Fruit fly (Drosophila melanogaster) whole organism, embryonic: ENCODE data around the gene loaf.

ENCODE experiments used
- CG10209 ChIP-seq: fragments of 200-800 bp; sonication (Bioruptor generic); optimal IDR thresholded peaks from 3 replicates; lab custom pipeline; 2017; ENCODE audit warnings: missing biosample characterization, mild to moderate bottlenecking, missing genetic modification characterization, missing genetic modification reagents
- CG10431 ChIP-seq: fragments of 200-800 bp; sonication (Bioruptor generic); optimal IDR thresholded peaks from 3 replicates; lab custom pipeline; 2018; ENCODE audit warnings: missing biosample characterization, mild to moderate bottlenecking, missing genetic modification characterization
- CG13624 ChIP-seq: fragments of 200-800 bp; sonication (Bioruptor generic); optimal IDR thresholded peaks from 2 replicates; lab custom pipeline; 2016; ENCODE audit warnings: missing biosample characterization, missing genetic modification characterization
- CG16813 ChIP-seq: fragments of 200-800 bp; sonication (Bioruptor generic); IDR thresholded peaks from 3 replicates; pipeline ENCODE4 v1.3.6; 2022; ENCODE audit warnings: missing biosample characterization, missing genetic modification characterization; ENCODE audit not compliant: partially characterized antibody
- CG18011 ChIP-seq: fragments of 200-800 bp; sonication (Bioruptor generic); optimal IDR thresholded peaks from 2 replicates; lab custom pipeline; 2017; ENCODE audit warnings: missing biosample characterization, missing genetic modification characterization, mild to moderate bottlenecking, moderate library complexity, missing genotype
- CG18262 ChIP-seq: fragments of 200-800 bp; optimal IDR thresholded peaks from 3 replicates; lab custom pipeline; 2019; ENCODE audit warnings: missing biosample characterization, mild to moderate bottlenecking, missing genetic modification characterization, moderate library complexity
- CG18599 ChIP-seq: fragments of 200-800 bp; sonication (Bioruptor generic); optimal IDR thresholded peaks from 3 replicates; lab custom pipeline; 2017; ENCODE audit warnings: missing biosample characterization, missing genetic modification characterization, mild to moderate bottlenecking, moderate library complexity, missing genetic modification reagents
- CG2678 ChIP-seq: fragments of 200-800 bp; sonication (Bioruptor generic); optimal IDR thresholded peaks from 3 replicates; lab custom pipeline; 2019; ENCODE audit warnings: missing biosample characterization, mild to moderate bottlenecking, missing genetic modification characterization, moderate library complexity
- CG30403 ChIP-seq: fragments of 200-800 bp; sonication (Bioruptor generic); optimal IDR thresholded peaks from 3 replicates; lab custom pipeline; 2016; ENCODE audit warnings: missing biosample characterization, missing genetic modification characterization
- CG3163 ChIP-seq: fragments of 200-800 bp; sonication (Bioruptor generic); optimal IDR thresholded peaks from 3 replicates; lab custom pipeline; 2016; ENCODE audit warnings: missing biosample characterization, missing genetic modification characterization
- CG33557 ChIP-seq: fragments of 200-800 bp; sonication (Bioruptor generic); optimal IDR thresholded peaks from 2 replicates; lab custom pipeline; 2019; ENCODE audit warnings: missing biosample characterization, mild to moderate bottlenecking, missing genetic modification characterization, moderate library complexity
- CG34376 ChIP-seq: fragments of 200-800 bp; sonication (Bioruptor generic); optimal IDR thresholded peaks from 2 replicates; lab custom pipeline; 2018; ENCODE audit warnings: missing biosample characterization, mild to moderate bottlenecking, missing genetic modification characterization
- CG4730 ChIP-seq: fragments of 200-800 bp; sonication (Bioruptor generic); IDR thresholded peaks from 2 replicates; pipeline ENCODE4 v1.3.6; 2022; ENCODE audit warnings: missing biosample characterization, missing genetic modification characterization
- CG8765 ChIP-seq: fragments of 200-800 bp; sonication (Bioruptor generic); IDR thresholded peaks from 2 replicates; pipeline ENCODE4 v1.3.6; 2022; ENCODE audit warnings: missing biosample characterization, missing genetic modification characterization
- CG8924 ChIP-seq: fragments of 200-800 bp; optimal IDR thresholded peaks from 3 replicates; lab custom pipeline; 2019; ENCODE audit warnings: missing biosample characterization, mild to moderate bottlenecking, missing genetic modification characterization, moderate library complexity
- CG9876 ChIP-seq: fragments of 200-800 bp; sonication (Bioruptor generic); optimal IDR thresholded peaks from 2 replicates; lab custom pipeline; 2016; ENCODE audit warnings: missing biosample characterization, missing genetic modification characterization
- Dad ChIP-seq: fragments of 200-800 bp; sonication (Bioruptor generic); optimal IDR thresholded peaks from 3 replicates; lab custom pipeline; 2016; ENCODE audit warnings: missing biosample characterization, missing genetic modification characterization
- Doc2 ChIP-seq: fragments of 200-800 bp; sonication (Bioruptor generic); IDR thresholded peaks from 2 replicates; pipeline ENCODE4 v1.3.6; 2022; ENCODE audit warnings: missing biosample characterization, missing genetic modification characterization
- E2f2 ChIP-seq: fragments of 200-800 bp; sonication (Bioruptor generic); IDR thresholded peaks from 2 replicates; pipeline ENCODE4 v1.3.6; 2022; ENCODE audit warnings: missing biosample characterization, missing genetic modification characterization
- ERR ChIP-seq: fragments of 200-800 bp; sonication (Bioruptor generic); optimal IDR thresholded peaks from 2 replicates; lab custom pipeline; 2016; ENCODE audit warnings: missing biosample characterization, missing genetic modification characterization
- Hmx ChIP-seq: fragments of 200-800 bp; sonication (Bioruptor generic); optimal IDR thresholded peaks from 2 replicates; lab custom pipeline; 2016; ENCODE audit warnings: missing biosample characterization, missing genetic modification characterization
- Hr39 ChIP-seq: fragments of >200 bp; optimal IDR thresholded peaks from 2 replicates; lab custom pipeline; 2017
- Med ChIP-seq: fragments of 200-800 bp; sonication (Bioruptor generic); peaks from one replicate; lab custom pipeline; 2016; ENCODE audit warnings: missing biosample characterization, missing genetic modification characterization, mild to moderate bottlenecking, inconsistent platforms, moderate library complexity
- Optix ChIP-seq: fragments of 200-800 bp; sonication (Bioruptor generic); IDR thresholded peaks from 3 replicates; pipeline ENCODE4 v1.3.6; 2022; ENCODE audit warnings: missing biosample characterization, missing genetic modification characterization
- Side ChIP-seq: fragments of 200-800 bp; sonication (Bioruptor generic); optimal IDR thresholded peaks from 2 replicates; lab custom pipeline; 2016; ENCODE audit warnings: missing biosample characterization, missing genetic modification characterization
- Stat92E ChIP-seq, 3 experiments: fragments of >200 bp in 2 of 3; fragments of 200-800 bp in 1 of 3; sonication (Bioruptor generic) in 1 of 3; optimal IDR thresholded peaks; 2 replicates each; lab custom pipeline; 2017 to 2019; ENCODE audit warnings: missing biosample characterization in 3 of 3, missing genetic modification characterization in 3 of 3, mild to moderate bottlenecking in 1 of 3, moderate library complexity in 1 of 3
- Tbp ChIP-seq: fragments of >200 bp; optimal IDR thresholded peaks from 2 replicates; lab custom pipeline; 2018; ENCODE audit warnings: missing biosample characterization, missing genetic modification characterization
- Xbp1 ChIP-seq: fragments of 200-800 bp; sonication (Bioruptor generic); optimal IDR thresholded peaks from 3 replicates; lab custom pipeline; 2016; ENCODE audit warnings: missing biosample characterization, mild to moderate bottlenecking, missing genetic modification characterization
- ash1 ChIP-seq: fragments of 200-800 bp; sonication (Bioruptor generic); optimal IDR thresholded peaks from 2 replicates; lab custom pipeline; 2018; ENCODE audit warnings: missing biosample characterization, mild to moderate bottlenecking, missing genetic modification characterization
- bigmax ChIP-seq: fragments of 200-800 bp; sonication (Bioruptor generic); optimal IDR thresholded peaks from 2 replicates; lab custom pipeline; 2018; ENCODE audit warnings: missing biosample characterization, mild to moderate bottlenecking, missing genetic modification characterization
- caup ChIP-seq: fragments of 200-800 bp; sonication (Bioruptor generic); optimal IDR thresholded peaks from 3 replicates; lab custom pipeline; 2017; ENCODE audit warnings: missing biosample characterization, mild to moderate bottlenecking, missing genetic modification characterization, moderate library complexity; ENCODE audit not compliant: severe bottlenecking
- ci ChIP-seq: fragments of 200-800 bp; sonication (Bioruptor generic); IDR thresholded peaks from 3 replicates; pipeline ENCODE4 v1.3.6; 2022; ENCODE audit warnings: missing biosample characterization, missing genetic modification characterization
- disco-r ChIP-seq: fragments of 200-800 bp; sonication (Bioruptor generic); optimal IDR thresholded peaks from 2 replicates; lab custom pipeline; 2016; ENCODE audit warnings: missing biosample characterization, missing genetic modification characterization
- dmrt99B ChIP-seq: fragments of 200-800 bp; sonication (Bioruptor generic); optimal IDR thresholded peaks from 2 replicates; lab custom pipeline; 2018; ENCODE audit warnings: missing biosample characterization, mild to moderate bottlenecking, missing genetic modification characterization, moderate library complexity
- exex ChIP-seq: fragments of 200-800 bp; sonication (Bioruptor generic); optimal IDR thresholded peaks from 4 replicates; lab custom pipeline; 2018; ENCODE audit warnings: missing biosample characterization, mild to moderate bottlenecking, missing genetic modification characterization, moderate library complexity
- fd64A ChIP-seq: fragments of 200-800 bp; sonication (Bioruptor generic); optimal IDR thresholded peaks from 3 replicates; lab custom pipeline; 2018; ENCODE audit warnings: missing biosample characterization, mild to moderate bottlenecking, missing genetic modification characterization
- grau ChIP-seq: fragments of 200-800 bp; optimal IDR thresholded peaks from 3 replicates; lab custom pipeline; 2019; ENCODE audit warnings: missing biosample characterization, mild to moderate bottlenecking, missing genetic modification characterization, moderate library complexity
- hb ChIP-seq: fragments of 200-800 bp; sonication (Bioruptor generic); IDR thresholded peaks from 3 replicates; pipeline ENCODE4 v1.3.6; 2022; ENCODE audit warnings: missing biosample characterization, missing genetic modification characterization; ENCODE audit not compliant: partially characterized antibody
- klu ChIP-seq: fragments of 200-800 bp; sonication (Bioruptor generic); IDR thresholded peaks from 2 replicates; pipeline ENCODE4 v1.3.6; 2022; ENCODE audit warnings: missing biosample characterization, missing genetic modification characterization
- lab ChIP-seq: fragments of 200-800 bp; sonication (Bioruptor generic); optimal IDR thresholded peaks from 3 replicates; lab custom pipeline; 2017; ENCODE audit warnings: missing biosample characterization, missing genetic modification characterization, mild to moderate bottlenecking, moderate library complexity, missing genetic modification reagents
- nmo ChIP-seq: fragments of 200-800 bp; sonication (Bioruptor generic); optimal IDR thresholded peaks from 2 replicates; lab custom pipeline; 2018; ENCODE audit warnings: missing biosample characterization, mild to moderate bottlenecking, missing genetic modification characterization, moderate library complexity
- oc ChIP-seq: fragments of 200-800 bp; sonication (Bioruptor generic); optimal IDR thresholded peaks from 2 replicates; lab custom pipeline; 2018; ENCODE audit warnings: missing biosample characterization, mild to moderate bottlenecking, missing genetic modification characterization, moderate library complexity
- otp ChIP-seq: fragments of 200-800 bp; sonication (Bioruptor generic); IDR thresholded peaks from 3 replicates; pipeline ENCODE4, ENCODE4 v1.3.6; 2022; ENCODE audit warnings: missing biosample characterization, missing genetic modification characterization
- pb ChIP-seq: fragments of 200-800 bp; sonication (Bioruptor generic); optimal IDR thresholded peaks from 3 replicates; lab custom pipeline; 2016; ENCODE audit warnings: missing biosample characterization, missing genetic modification characterization
- peb ChIP-seq: fragments of 200-800 bp; sonication (Bioruptor generic); IDR thresholded peaks from 2 replicates; pipeline ENCODE4 v1.3.6; 2022; ENCODE audit warnings: missing biosample characterization, missing genetic modification characterization
- pita ChIP-seq: fragments of 200-800 bp; sonication (Bioruptor generic); optimal IDR thresholded peaks from 2 replicates; lab custom pipeline; 2017; ENCODE audit warnings: missing biosample characterization, mild to moderate bottlenecking, missing genetic modification characterization
- salm ChIP-seq: fragments of 200-800 bp; sonication (Bioruptor generic); optimal IDR thresholded peaks from 2 replicates; lab custom pipeline; 2018; ENCODE audit warnings: missing biosample characterization, mild to moderate bottlenecking, missing genetic modification characterization
- scrt ChIP-seq: fragments of 200-800 bp; sonication (Bioruptor generic); optimal IDR thresholded peaks from 2 replicates; lab custom pipeline; 2018; ENCODE audit warnings: missing biosample characterization, mild to moderate bottlenecking, missing genetic modification characterization, moderate library complexity
- sob ChIP-seq: fragments of 200-800 bp; sonication (Bioruptor generic); IDR thresholded peaks from 2 replicates; pipeline ENCODE4 v1.3.6; 2022; ENCODE audit warnings: missing biosample characterization, missing genetic modification characterization
- tio ChIP-seq: fragments of 200-800 bp; sonication (Bioruptor generic); optimal IDR thresholded peaks from 2 replicates; lab custom pipeline; 2017; ENCODE audit warnings: missing biosample characterization, missing genetic modification characterization, inconsistent platforms
- vnd ChIP-seq: fragments of 200-800 bp; sonication (Bioruptor generic); IDR thresholded peaks from 3 replicates; pipeline ENCODE4 v1.3.6; 2022; ENCODE audit warnings: missing biosample characterization, missing genetic modification characterization; ENCODE audit not compliant: partially characterized antibody

The loaf gene

dm6 chr3L:11721498-11721946 is 44.5 kb downstream of the loaf start (continued):
- no peak for TF ChIP-seq ERR (GFP tag; lab: Kevin White, UChicago)
- no peak for TF ChIP-seq CG2678 (tag; lab: Kevin White, UChicago)
- TF ChIP-seq CG30403 (GFP tag; lab: Kevin White, UChicago): peak; percentile 12
- TF ChIP-seq CG10209 (GFP tag; lab: Kevin White, UChicago): peak; percentile 5
- peak; percentile 48 for TF ChIP-seq CG4730 (GFP tag; lab: Robert Waterston, UW)
- peak; percentile 42 for TF ChIP-seq CG18599 (GFP tag; lab: Kevin White, UChicago)
- TF ChIP-seq lab (GFP tag; lab: Kevin White, UChicago): peak; percentile 55
- TF ChIP-seq CG34376 (GFP tag; lab: Kevin White, UChicago): no peak
- no peak for TF ChIP-seq Dad (GFP tag; lab: Kevin White, UChicago)
- no peak for TF ChIP-seq CG3163 (GFP tag; lab: Kevin White, UChicago)
- TF ChIP-seq fd64A (GFP tag; lab: Kevin White, UChicago): no peak
- TF ChIP-seq CG18011: no peak
- TF ChIP-seq exex (tag; lab: Kevin White, UChicago): peak; percentile 33
- no peak for TF ChIP-seq caup (GFP tag; lab: Kevin White, UChicago)
- TF ChIP-seq E2f2: no peak
- TF ChIP-seq CG13624 (GFP tag; lab: Kevin White, UChicago): no peak
- TF ChIP-seq Optix (GFP tag; lab: Robert Waterston, UW): no peak
- no peak for TF ChIP-seq salm (tag; lab: Kevin White, UChicago)
- no peak for TF ChIP-seq ci (GFP tag; lab: Robert Waterston, UW)
- no peak for TF ChIP-seq Xbp1
- TF ChIP-seq hb (GFP tag; lab: Robert Waterston, UW): no peak
- TF ChIP-seq dmrt99B: no peak
- TF ChIP-seq CG8765 (GFP tag; lab: Robert Waterston, UW): no peak
- TF ChIP-seq pb (GFP tag; lab: Kevin White, UChicago): no peak
- TF ChIP-seq pita: no peak
- TF ChIP-seq disco-r (GFP tag; lab: Kevin White, UChicago): no peak
- TF ChIP-seq bigmax (GFP tag; lab: Kevin White, UChicago): no peak
- no peak for TF ChIP-seq Side
- TF ChIP-seq grau (tag; lab: Kevin White, UChicago): peak; percentile 89
- no peak for TF ChIP-seq nmo (GFP tag; lab: Kevin White, UChicago)
- TF ChIP-seq CG8924: no peak
- no peak for TF ChIP-seq Stat92E (GFP tag; optimal IDR thresholded peaks at IDR 0.05; lab: Kevin White, UChicago)
- TF ChIP-seq Hmx (GFP tag; lab: Kevin White, UChicago): no peak
- no peak for TF ChIP-seq tio (GFP tag; lab: Kevin White, UChicago)
- TF ChIP-seq CG10431 (GFP tag; lab: Kevin White, UChicago): no peak
- no peak for TF ChIP-seq vnd (GFP tag; lab: Robert Waterston, UW)
- no peak for TF ChIP-seq peb (GFP tag; lab: Robert Waterston, UW)
- TF ChIP-seq CG9876 (GFP tag; lab: Kevin White, UChicago): no peak
- TF ChIP-seq ash1 (GFP tag; lab: Kevin White, UChicago): no peak
- no peak for TF ChIP-seq Hr39 (lab: Kevin White, UChicago)
- no peak for TF ChIP-seq scrt (GFP tag; lab: Kevin White, UChicago)
- no peak for TF ChIP-seq klu (GFP tag; lab: Robert Waterston, UW)
- no peak for TF ChIP-seq CG18262
- TF ChIP-seq CG33557 (GFP tag; lab: Kevin White, UChicago): no peak
- 0 out of 2 replicates have a peak, but pooled peaks have one; percentile 6 for TF ChIP-seq sob (GFP tag; lab: Robert Waterston, UW)
- TF ChIP-seq otp (GFP tag; lab: Robert Waterston, UW): no peak
- TF ChIP-seq Doc2: no peak
- peak; percentile 79 for TF ChIP-seq Med (GFP tag; lab: Kevin White, UChicago)
- no peak for TF ChIP-seq CG16813 (GFP tag; lab: Robert Waterston, UW)
- TF ChIP-seq Tbp (GFP tag; lab: Kevin White, UChicago): no peak
- TF ChIP-seq oc (tag; lab: Kevin White, UChicago): no peak
